Fruit fly (Drosophila melanogaster): ENCODE results near the gene CG31370.

Gene CG31370

dm6 chr3R:25329079-25329478 lies 26.8 kb downstream of the CG31370 start, which contains the start of gene CHKov1 (continued):
- no peak for TF ChIP-seq Camta (GFP tag; optimal IDR thresholded peaks at IDR 0.05)
- TF ChIP-seq mld (GFP tag; IDR thresholded peaks at IDR 0.05; ENCODE audit: partially characterized antibody): no peak
- no peak for TF ChIP-seq CG15269 (tag; optimal IDR thresholded peaks at IDR 0.05)
- TF ChIP-seq CG17385 (GFP tag; optimal IDR thresholded peaks at IDR 0.05): no peak
- no peak for TF ChIP-seq Mad (GFP tag; optimal IDR thresholded peaks at IDR 0.05)
- TF ChIP-seq CG8089 (GFP tag; optimal IDR thresholded peaks at IDR 0.05): no peak
- no peak for TF ChIP-seq gsb (GFP tag; IDR thresholded peaks at IDR 0.05)
- TF ChIP-seq gcm2 (GFP tag; optimal IDR thresholded peaks at IDR 0.05): no peak
- no peak for TF ChIP-seq CG9797 (GFP tag; optimal IDR thresholded peaks at IDR 0.05)
- TF ChIP-seq Ravus (GFP tag; IDR thresholded peaks at IDR 0.05): no peak
- no peak for TF ChIP-seq Usf (GFP tag; optimal IDR thresholded peaks at IDR 0.05)
- no peak for TF ChIP-seq CG6175 (GFP tag; IDR thresholded peaks at IDR 0.05)
- TF ChIP-seq bowl (GFP tag; IDR thresholded peaks at IDR 0.05): no peak
- no peak for TF ChIP-seq stwl (tag; optimal IDR thresholded peaks at IDR 0.05)
- no peak for TF ChIP-seq ind (GFP tag; optimal IDR thresholded peaks at IDR 0.05)
- TF ChIP-seq grn (GFP tag; optimal IDR thresholded peaks at IDR 0.05): peak; percentile 17
- no peak for TF ChIP-seq CG1233 (GFP tag; optimal IDR thresholded peaks at IDR 0.05)
- 0 out of 3 replicates have a peak, but pooled peaks have one; percentile 1 for TF ChIP-seq row (GFP tag; IDR thresholded peaks at IDR 0.05)
- TF ChIP-seq tna (GFP tag; IDR thresholded peaks at IDR 0.05; ENCODE audit: partially characterized antibody): no peak
- TF ChIP-seq CG4820 (GFP tag; optimal IDR thresholded peaks at IDR 0.05): no peak
- TF ChIP-seq tap (tag; optimal IDR thresholded peaks at IDR 0.05): no peak
- TF ChIP-seq schlank (tag; optimal IDR thresholded peaks at IDR 0.05): no peak
- TF ChIP-seq Scr (GFP tag; IDR thresholded peaks at IDR 0.05; ENCODE audit: partially characterized antibody): no peak
- TF ChIP-seq sens (GFP tag): peak; percentile 47
- no peak for TF ChIP-seq HmgD (GFP tag; optimal IDR thresholded peaks at IDR 0.05)
- 0 out of 4 replicates have a peak, but pooled peaks have one; percentile 40 for TF ChIP-seq chinmo (GFP tag; IDR thresholded peaks at IDR 0.05; ENCODE audit: partially characterized antibody)
- TF ChIP-seq pfk (GFP tag; optimal IDR thresholded peaks at IDR 0.05): no peak
- no peak for TF ChIP-seq h (optimal IDR thresholded peaks at IDR 0.05)
- TF ChIP-seq Deaf1 (tag; optimal IDR thresholded peaks at IDR 0.05): peak; percentile 50
- no peak for TF ChIP-seq ac (GFP tag; optimal IDR thresholded peaks at IDR 0.05)

dm6 chr3R:25331103-25331502 lies 28.8 kb downstream of the CG31370 start, which contains the start of gene CHKov2:
TSS of gene CHKov2 (minus strand) at chr3R:25331203.
- TF ChIP-seq Trl (optimal IDR thresholded peaks at IDR 0.05) (peak in 1 of 2 experiments; percentile 11), Trl (GFP tag; optimal IDR thresholded peaks at IDR 0.05) (no peak), tna (GFP tag; IDR thresholded peaks at IDR 0.05; ENCODE audit: partially characterized antibody) (no peak), Nf-YB (GFP tag; optimal IDR thresholded peaks at IDR 0.05) (no peak), CG6791 (GFP tag; IDR thresholded peaks at IDR 0.05; ENCODE audit: partially characterized antibody) (no peak), ro (GFP tag; IDR thresholded peaks at IDR 0.05) (no peak), ssp (GFP tag; IDR thresholded peaks at IDR 0.05) (no peak), CG3163 (GFP tag; optimal IDR thresholded peaks at IDR 0.05) (peak; percentile 55)

- no peak for TF ChIP-seq hb (GFP tag; IDR thresholded peaks at IDR 0.05; ENCODE audit: partially characterized antibody)
- peak; percentile 76 for TF ChIP-seq stwl (tag; optimal IDR thresholded peaks at IDR 0.05)
- no peak for TF ChIP-seq CG7928 (GFP tag; optimal IDR thresholded peaks at IDR 0.05)
- no peak for TF ChIP-seq sd (tag; optimal IDR thresholded peaks at IDR 0.05)
- TF ChIP-seq Usf (GFP tag; optimal IDR thresholded peaks at IDR 0.05): no peak
- TF ChIP-seq CG10462 (GFP tag; optimal IDR thresholded peaks at IDR 0.05): no peak
- no peak for TF ChIP-seq slp2 (GFP tag; optimal IDR thresholded peaks at IDR 0.05)
- TF ChIP-seq crp (GFP tag; optimal IDR thresholded peaks at IDR 0.05): peak; percentile 86 to 98
- TF ChIP-seq Dll (GFP tag; IDR thresholded peaks at IDR 0.05; ENCODE audit: partially characterized antibody): 0 out of 4 replicates have a peak, but pooled peaks have one; percentile 31
- TF ChIP-seq ham (GFP tag; IDR thresholded peaks at IDR 0.05): no peak
- TF ChIP-seq CG14441 (GFP tag; IDR thresholded peaks at IDR 0.05): no peak
- no peak for TF ChIP-seq lab (GFP tag; optimal IDR thresholded peaks at IDR 0.05)
- no peak for TF ChIP-seq sens (GFP tag)
- peak; percentile 11 for TF ChIP-seq BEAF-32 (GFP tag; optimal IDR thresholded peaks at IDR 0.05)
- no peak for TF ChIP-seq HLH3B (GFP tag; IDR thresholded peaks at IDR 0.05)
- TF ChIP-seq CG9797 (GFP tag; optimal IDR thresholded peaks at IDR 0.05): peak; percentile 60
- TF ChIP-seq CG4617 (GFP tag; optimal IDR thresholded peaks at IDR 0.05; ENCODE audit: borderline replicate concordance): peak; percentile 29
Observed at dm6 chr3R:25335065-25335464, 32.8 kb downstream of the CG31370 start, which contains the start of the genes CG10669 and CG11902. TSS of gene CG10669 (minus strand) at chr3R:25335243. TSS of gene CG11902 (plus strand) at chr3R:25335257.

Data from whole organism, embryonic.